Fruit fly (Drosophila melanogaster): Measurements from ENCODE around the gene CG1737.

Gene CG1737

dm6 chrX:11390625-11391363, 40.4 kb downstream of the CG1737 start (continued):
- peak; percentile 42 for TF ChIP-seq twi (tag; optimal IDR thresholded peaks at IDR 0.05)
- no peak for TF ChIP-seq ato (GFP tag; IDR thresholded peaks at IDR 0.05; ENCODE audit: partially characterized antibody)
- peak; percentile 76 for TF ChIP-seq CG34422 (GFP tag; IDR thresholded peaks at IDR 0.05)
- peak; percentile 52; the same call in 1 of the 2 replicates for TF ChIP-seq sens-2 (GFP tag; IDR thresholded peaks at IDR 0.05)
- TF ChIP-seq Ssrp (tag; optimal IDR thresholded peaks at IDR 0.05), result peak; percentile 62
- peak; percentile 1 for TF ChIP-seq CG13123 (GFP tag; optimal IDR thresholded peaks at IDR 0.05)
- TF ChIP-seq CG14050 (GFP tag; IDR thresholded peaks at IDR 0.05), result peak; percentile 75
- no peak for TF ChIP-seq gfzf (GFP tag; optimal IDR thresholded peaks at IDR 0.05)
- TF ChIP-seq eyg (GFP tag; optimal IDR thresholded peaks at IDR 0.05), result peak; percentile 61
- TF ChIP-seq TFAM (GFP tag; optimal IDR thresholded peaks at IDR 0.05), result no peak
- TF ChIP-seq Lpt (GFP tag; optimal IDR thresholded peaks at IDR 0.05), result no peak
- TF ChIP-seq lbe (GFP tag; optimal IDR thresholded peaks at IDR 0.05), result no peak
- peak; percentile 94 for TF ChIP-seq Rfx (GFP tag; IDR thresholded peaks at IDR 0.05)
- TF ChIP-seq Taf1 (GFP tag; IDR thresholded peaks at IDR 0.05), result peak; percentile 81
- peak; percentile 85 for TF ChIP-seq HLH3B (GFP tag; IDR thresholded peaks at IDR 0.05)
- no peak for TF ChIP-seq CG2129 (GFP tag; IDR thresholded peaks at IDR 0.05; ENCODE audit: partially characterized antibody)
- peak; percentile 71 for TF ChIP-seq CG32767 (GFP tag; IDR thresholded peaks at IDR 0.05)
- TF ChIP-seq odd (GFP tag; optimal IDR thresholded peaks at IDR 0.05), result peak; percentile 77
- peak; percentile 11 for TF ChIP-seq CG15011 (GFP tag; optimal IDR thresholded peaks at IDR 0.05)
- peak; percentile 71 for TF ChIP-seq Asciz (GFP tag; optimal IDR thresholded peaks at IDR 0.05)
- peak; percentile 70 for TF ChIP-seq CG1792 (GFP tag; optimal IDR thresholded peaks at IDR 0.05)
- peak; percentile 67 for TF ChIP-seq Gsc (GFP tag; IDR thresholded peaks at IDR 0.05)
- peak; percentile 25 for TF ChIP-seq CG6683 (GFP tag; optimal IDR thresholded peaks at IDR 0.05)
- TF ChIP-seq CG15479 (GFP tag; optimal IDR thresholded peaks at IDR 0.05), result no peak
- TF ChIP-seq CG15514 (GFP tag; optimal IDR thresholded peaks at IDR 0.05), result peak; percentile 67
- TF ChIP-seq pfk (GFP tag; optimal IDR thresholded peaks at IDR 0.05), result no peak
- TF ChIP-seq Trl (optimal IDR thresholded peaks at IDR 0.05), result no peak
- peak; percentile 60 for TF ChIP-seq Trl (GFP tag; optimal IDR thresholded peaks at IDR 0.05)
- TF ChIP-seq CG13424 (tag; optimal IDR thresholded peaks at IDR 0.05), result peak; percentile 78
- peak; percentile 4 for TF ChIP-seq pzg (GFP tag; optimal IDR thresholded peaks at IDR 0.05)
- peak; percentile 58 for TF ChIP-seq vfl (GFP tag; optimal IDR thresholded peaks at IDR 0.05)
- peak; percentile 55 for TF ChIP-seq dmrt11E (tag; optimal IDR thresholded peaks at IDR 0.05)
- peak; percentile 81 for TF ChIP-seq CG10209 (GFP tag; optimal IDR thresholded peaks at IDR 0.05)
- peak; percentile 18; the same call in 1 of the 2 replicates for TF ChIP-seq gt (GFP tag; IDR thresholded peaks at IDR 0.05)
- TF ChIP-seq CG7786 (GFP tag; optimal IDR thresholded peaks at IDR 0.05), result peak; percentile 81
- TF ChIP-seq Dbx (GFP tag; IDR thresholded peaks at IDR 0.05), result peak; percentile 88
- no peak for TF ChIP-seq CG10431 (GFP tag; optimal IDR thresholded peaks at IDR 0.05)
- no peak for TF ChIP-seq bigmax (GFP tag; optimal IDR thresholded peaks at IDR 0.05)
- peak in 1 of 2 experiments; percentile 25 for TF ChIP-seq Eip74EF (GFP tag; optimal IDR thresholded peaks at IDR 0.05)
- TF ChIP-seq CG17186 (GFP tag; optimal IDR thresholded peaks at IDR 0.05), result no peak
- TF ChIP-seq CG14965 (GFP tag; optimal IDR thresholded peaks at IDR 0.05; ENCODE audit: borderline replicate concordance), result peak; percentile 2
- no peak for TF ChIP-seq corto (GFP tag; optimal IDR thresholded peaks at IDR 0.05)
- peak; percentile 69 for TF ChIP-seq CG15073 (GFP tag; optimal IDR thresholded peaks at IDR 0.05)
- TF ChIP-seq crp (GFP tag; optimal IDR thresholded peaks at IDR 0.05), result peak in 1 of 2 experiments; percentile 27
- no peak for TF ChIP-seq prd (optimal IDR thresholded peaks at IDR 0.05)
- TF ChIP-seq prd (GFP tag; IDR thresholded peaks at IDR 0.05), result peak; percentile 92
- TF ChIP-seq CG3065 (GFP tag; optimal IDR thresholded peaks at IDR 0.05), result peak; percentile 47
- TF ChIP-seq cg (GFP tag; optimal IDR thresholded peaks at IDR 0.05), result no peak
- peak; percentile 76 for TF ChIP-seq pho (GFP tag; optimal IDR thresholded peaks at IDR 0.05)
